Worm (Caenorhabditis elegans) whole organism, young adult: ENCODE data around the gene F38B7.3.

Experiments
- B0035.1 ChIP-seq: sonication (generic microtip); optimal IDR thresholded peaks from 2 replicates; lab custom pipeline; 2016; ENCODE audit warnings: missing genetic modification characterization, mild to moderate bottlenecking, missing compliant biosample characterization, missing genotype, missing genetic modification reagents
- B0261.1 ChIP-seq: sonication (generic microtip); optimal IDR thresholded peaks from 2 replicates; lab custom pipeline; 2016; ENCODE audit warnings: mild to moderate bottlenecking, missing genetic modification characterization, moderate library complexity, missing compliant biosample characterization
- B0336.3 ChIP-seq: fragments of 200-800 bp; sonication (Bioruptor generic); IDR thresholded peaks from 2 replicates; pipeline ENCODE4 v1.3.6; 2022; ENCODE audit warnings: missing genetic modification characterization, missing compliant biosample characterization
- C06A6.2 ChIP-seq: fragments of 200-800 bp; sonication (Bioruptor generic); conservative IDR thresholded peaks from 2 replicates; pipeline ENCODE4 v1.3.6; 2022; ENCODE audit warnings: missing genetic modification characterization, missing compliant biosample characterization
- C17E4.6 ChIP-seq: fragments of 200-800 bp; sonication (Bioruptor generic); IDR thresholded peaks from 2 replicates; pipeline ENCODE4 v1.3.6; 2022; ENCODE audit warnings: missing genetic modification reagents, missing genetic modification characterization, missing compliant biosample characterization
- F10E7.11 ChIP-seq: sonication (generic microtip); optimal IDR thresholded peaks from 2 replicates; lab custom pipeline; 2017; ENCODE audit warnings: mild to moderate bottlenecking, missing genetic modification characterization, moderate library complexity, missing compliant biosample characterization
- F49E8.2 ChIP-seq: sonication (generic microtip); optimal IDR thresholded peaks from 3 replicates; lab custom pipeline; 2017; ENCODE audit warnings: missing genetic modification characterization, mild to moderate bottlenecking, missing compliant biosample characterization, antibody characterized with exemption, moderate library complexity; ENCODE audit not compliant: insufficient read depth
- F57C9.4 ChIP-seq: sonication (generic microtip); optimal IDR thresholded peaks from 2 replicates; lab custom pipeline; 2017; ENCODE audit warnings: mild to moderate bottlenecking, missing genetic modification characterization, missing compliant biosample characterization
- T07F8.4 ChIP-seq: sonication (generic microtip); optimal IDR thresholded peaks from 2 replicates; lab custom pipeline; 2016; ENCODE audit warnings: mild to moderate bottlenecking, missing genetic modification characterization, moderate library complexity, missing compliant biosample characterization
- T26A5.8 ChIP-seq: sonication (generic microtip); optimal IDR thresholded peaks from 2 replicates; lab custom pipeline; 2016; ENCODE audit warnings: missing genetic modification characterization, missing compliant biosample characterization
- Y53F4B.3 ChIP-seq: fragments of 200-800 bp; sonication (Bioruptor generic); IDR thresholded peaks from 2 replicates; pipeline ENCODE4 v1.3.6; 2022; ENCODE audit warnings: missing genetic modification reagents, missing genetic modification characterization, missing compliant biosample characterization
- Y53G8AR.9 ChIP-seq: fragments of 200-800 bp; sonication (Bioruptor generic); conservative IDR thresholded peaks from 2 replicates; pipeline ENCODE4 v1.3.6; 2022; ENCODE audit warnings: missing genetic modification reagents, missing genetic modification characterization, missing compliant biosample characterization
- Y79H2A.3 ChIP-seq: fragments of 200-800 bp; sonication (Bioruptor generic); conservative IDR thresholded peaks from 2 replicates; pipeline ENCODE4 v1.3.6; 2022; ENCODE audit warnings: missing genetic modification reagents, missing genetic modification characterization, missing compliant biosample characterization
- Y95B8A.8 ChIP-seq: fragments of 200-800 bp; sonication (Bioruptor generic); IDR thresholded peaks from 2 replicates; pipeline ENCODE4 v1.3.6; 2022; ENCODE audit warnings: missing genetic modification reagents, missing genetic modification characterization, missing compliant biosample characterization
- ZK185.1 ChIP-seq: sonication (generic microtip); optimal IDR thresholded peaks from 2 replicates; lab custom pipeline; 2016; ENCODE audit warnings: mild to moderate bottlenecking, missing genetic modification characterization, missing compliant biosample characterization; ENCODE audit not compliant: poor library complexity, severe bottlenecking
- ama-1 ChIP-seq, 3 experiments: fragments of 150-350 bp in 1 of 3; sonication (generic microtip) in 2 of 3; optimal IDR thresholded peaks; 2 replicates each; lab custom pipeline; 2014 to 2018; ENCODE audit warnings: missing biosample characterization in 2 of 3, missing genetic modification characterization in 2 of 3, missing genetic modification reagents in 2 of 3
- aptf-2 ChIP-seq: fragments of 200-800 bp; sonication (Bioruptor generic); conservative IDR thresholded peaks from 2 replicates; pipeline ENCODE4 v1.3.6; 2022; ENCODE audit warnings: missing genetic modification reagents, missing genetic modification characterization, missing compliant biosample characterization
- atf-7 ChIP-seq: sonication (generic microtip); optimal IDR thresholded peaks from 2 replicates; lab custom pipeline; 2017; ENCODE audit warnings: mild to moderate bottlenecking, missing genetic modification characterization, missing compliant biosample characterization
- attf-6 ChIP-seq: fragments of 200-800 bp; sonication (Bioruptor generic); IDR thresholded peaks from 2 replicates; pipeline ENCODE4 v1.3.6; 2022; ENCODE audit warnings: missing genetic modification reagents, missing genetic modification characterization, missing compliant biosample characterization
- ccch-3 ChIP-seq: fragments of 200-800 bp; sonication (Bioruptor generic); optimal IDR thresholded peaks from 2 replicates; lab custom pipeline; 2018; ENCODE audit warnings: mild to moderate bottlenecking, missing genetic modification characterization, missing compliant biosample characterization
- cebp-2 ChIP-seq: fragments of 200-800 bp; sonication (Bioruptor generic); IDR thresholded peaks from 2 replicates; pipeline ENCODE4 v1.3.6; 2022; ENCODE audit warnings: missing genetic modification characterization, missing compliant biosample characterization
- dox-1 ChIP-seq: fragments of 200-800 bp; sonication (Bioruptor generic); IDR thresholded peaks from 2 replicates; pipeline ENCODE4 v1.3.6; 2022; ENCODE audit warnings: missing genetic modification reagents, missing genetic modification characterization, missing compliant biosample characterization
- dpl-1 ChIP-seq: fragments of 150-350 bp; optimal IDR thresholded peaks from 2 replicates; lab custom pipeline; 2014; ENCODE audit warnings: missing biosample characterization, missing genetic modification reagents, missing genetic modification characterization
- ekl-4 ChIP-seq: fragments of 200-800 bp; sonication (Bioruptor generic); IDR thresholded peaks from 2 replicates; pipeline ENCODE4 v1.3.6; 2022; ENCODE audit warnings: missing genetic modification reagents, missing genetic modification characterization, missing compliant biosample characterization
- fkh-3 ChIP-seq: sonication (generic microtip); optimal IDR thresholded peaks from 2 replicates; lab custom pipeline; 2016; ENCODE audit warnings: mild to moderate bottlenecking, missing genetic modification characterization, missing compliant biosample characterization
- hmg-1.2 ChIP-seq: fragments of 200-800 bp; sonication (Bioruptor generic); IDR thresholded peaks from 2 replicates; pipeline ENCODE4 v1.3.6; 2022; ENCODE audit warnings: missing genetic modification reagents, missing genetic modification characterization, missing compliant biosample characterization
- lin-35 ChIP-seq, 3 experiments: fragments of 150-350 bp in 2 of 3; sonication (generic microtip) in 1 of 3; optimal IDR thresholded peaks; 2 replicates each; lab custom pipeline; 2014 to 2018; ENCODE audit warnings: missing biosample characterization in 3 of 3, missing genetic modification characterization in 3 of 3, missing genetic modification reagents in 3 of 3
- lir-1 ChIP-seq: fragments of 200-800 bp; sonication (Bioruptor generic); conservative IDR thresholded peaks from 2 replicates; pipeline ENCODE4 v1.3.6; 2022; ENCODE audit warnings: missing genetic modification reagents, missing genetic modification characterization, missing compliant biosample characterization
- mxl-1 ChIP-seq: sonication (generic microtip); optimal IDR thresholded peaks from 2 replicates; lab custom pipeline; 2016; ENCODE audit warnings: missing genetic modification characterization, missing compliant biosample characterization
- nhr-120 ChIP-seq: fragments of 200-800 bp; sonication (Bioruptor generic); IDR thresholded peaks from 2 replicates; pipeline ENCODE4 v1.3.6; 2022; ENCODE audit warnings: missing genetic modification characterization, missing compliant biosample characterization
- nhr-80 ChIP-seq: sonication (generic microtip); optimal IDR thresholded peaks from 2 replicates; lab custom pipeline; 2016; ENCODE audit warnings: missing genetic modification characterization, missing compliant biosample characterization
- nhr-90 ChIP-seq: sonication (generic microtip); optimal IDR thresholded peaks from 2 replicates; lab custom pipeline; 2016; ENCODE audit warnings: missing genotype, mild to moderate bottlenecking, missing genetic modification characterization, missing compliant biosample characterization
- pbrm-1 ChIP-seq: fragments of 200-800 bp; sonication (Bioruptor generic); IDR thresholded peaks from 2 replicates; pipeline ENCODE4 v1.3.6; 2022; ENCODE audit warnings: missing genetic modification reagents, missing genetic modification characterization, missing compliant biosample characterization
- rcor-1 ChIP-seq: fragments of 200-800 bp; sonication (Bioruptor generic); IDR thresholded peaks from 2 replicates; pipeline ENCODE4 v1.3.6; 2022; ENCODE audit warnings: missing genetic modification reagents, missing genetic modification characterization, missing compliant biosample characterization
- repo-1 ChIP-seq: sonication (generic microtip); optimal IDR thresholded peaks from 2 replicates; lab custom pipeline; 2017; ENCODE audit warnings: mild to moderate bottlenecking, missing genetic modification characterization, missing compliant biosample characterization
- snpc-1.3 ChIP-seq: sonication (generic microtip); optimal IDR thresholded peaks from 2 replicates; lab custom pipeline; 2017; ENCODE audit warnings: missing genetic modification characterization, mild to moderate bottlenecking, missing compliant biosample characterization, antibody characterized with exemption, moderate library complexity, missing genotype, missing genetic modification reagents; ENCODE audit not compliant: insufficient read depth
- snpc-4 ChIP-seq, 5 experiments: fragments of 150-350 bp in 1 of 5; sonication (generic microtip) in 4 of 5; optimal IDR thresholded peaks; 2 replicates each; lab custom pipeline; 2014 to 2018; ENCODE audit warnings: missing genetic modification characterization in 5 of 5, missing biosample characterization in 3 of 5, antibody characterized with exemption in 2 of 5, mild to moderate bottlenecking in 2 of 5, missing compliant biosample characterization in 2 of 5, missing genotype in 2 of 5, moderate library complexity in 2 of 5, missing genetic modification reagents in 1 of 5
- tlf-1 ChIP-seq: fragments of 200-800 bp; sonication (Bioruptor generic); optimal IDR thresholded peaks from 2 replicates; lab custom pipeline; 2018; ENCODE audit warnings: mild to moderate bottlenecking, missing genetic modification characterization, missing compliant biosample characterization
- unc-62 ChIP-seq: fragments of 150-350 bp; optimal IDR thresholded peaks from 2 replicates; lab custom pipeline; 2014; ENCODE audit warnings: missing biosample characterization, missing genetic modification reagents, missing genetic modification characterization
- zfh-2 ChIP-seq: fragments of 200-800 bp; sonication (Bioruptor generic); conservative IDR thresholded peaks from 2 replicates; pipeline ENCODE4 v1.3.6; 2022; ENCODE audit warnings: missing genetic modification reagents, missing genetic modification characterization, missing compliant biosample characterization
- ztf-26 ChIP-seq: sonication (generic microtip); optimal IDR thresholded peaks from 2 replicates; lab custom pipeline; 2017; ENCODE audit warnings: missing genetic modification characterization, missing compliant biosample characterization
- ztf-6 ChIP-seq: fragments of 200-800 bp; sonication (Bioruptor generic); IDR thresholded peaks from 2 replicates; pipeline ENCODE4 v1.3.6; 2022; ENCODE audit warnings: missing genetic modification reagents, missing genetic modification characterization, missing compliant biosample characterization

The F38B7.3 gene

DNA sequence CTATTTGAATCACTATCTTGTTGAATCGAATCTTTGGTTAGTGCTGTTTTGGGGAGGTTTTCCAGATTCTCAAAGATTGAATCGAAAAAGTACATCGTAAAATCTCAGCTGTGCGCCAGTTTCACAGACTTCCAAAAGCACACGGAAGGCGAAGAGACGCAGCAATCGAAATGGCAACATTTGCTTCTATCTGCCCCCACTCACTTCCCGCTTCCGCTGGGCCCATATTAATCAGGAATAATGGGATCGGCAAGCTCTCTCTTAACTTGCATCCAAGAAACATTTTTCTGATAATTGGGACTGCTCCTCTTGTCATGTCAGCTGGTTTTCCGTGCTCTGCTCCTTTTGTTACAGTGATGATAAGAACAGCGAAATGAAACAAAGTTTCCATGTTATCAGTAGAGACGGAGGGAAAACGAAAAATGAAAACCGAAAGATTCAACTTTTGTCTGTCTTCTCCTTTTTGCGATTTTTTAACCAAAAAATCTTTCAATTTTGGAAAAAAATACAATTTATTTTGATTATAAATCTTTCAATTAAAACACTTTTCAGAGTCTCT is 13.3 kb upstream of the F38B7.3 start:
- no peak for TF ChIP-seq lir-1 (GFP tag; lab: Robert Waterston, UW)
- peak; percentile 86 for TF ChIP-seq nhr-80 (tag; lab: Kevin White, UChicago)
- 0 out of 2 replicates have a peak, but pooled peaks have one; percentile 22 for TF ChIP-seq zfh-2 (GFP tag; lab: Robert Waterston, UW)
- TF ChIP-seq snpc-4 (GFP tag; optimal IDR thresholded peaks at IDR 0.05; lab: Kevin White, UChicago): no peak
- TF ChIP-seq snpc-4 (tag; optimal IDR thresholded peaks at IDR 0.05; lab: Kevin White, UChicago): peak in 1 of 4 experiments; percentile 33
- TF ChIP-seq ekl-4: no peak
- peak; percentile 33; the same call in 1 of the 2 replicates for TF ChIP-seq dox-1 (GFP tag; lab: Robert Waterston, UW)
- TF ChIP-seq F49E8.2: no peak
- TF ChIP-seq Y53G8AR.9 (GFP tag; lab: Robert Waterston, UW): peak; percentile 55
- TF ChIP-seq B0336.3 (GFP tag; lab: Robert Waterston, UW): peak; percentile 9; the same call in 1 of the 2 replicates
- TF ChIP-seq ztf-26 (tag; lab: Kevin White, UChicago): peak; percentile 47
- TF ChIP-seq ZK185.1 (tag; lab: Kevin White, UChicago): no peak
- no peak for TF ChIP-seq nhr-120
- no peak for TF ChIP-seq T26A5.8
- TF ChIP-seq hmg-1.2 (GFP tag; lab: Robert Waterston, UW): peak; percentile 16; the same call in 1 of the 2 replicates
- peak in 1 of 3 experiments; percentile 47 for TF ChIP-seq lin-35 (GFP tag; optimal IDR thresholded peaks at IDR 0.05; lab: Kevin White, UChicago)
- TF ChIP-seq Y53F4B.3 (GFP tag; lab: Robert Waterston, UW): no peak
- no peak for TF ChIP-seq aptf-2 (GFP tag; lab: Robert Waterston, UW)

DNA sequence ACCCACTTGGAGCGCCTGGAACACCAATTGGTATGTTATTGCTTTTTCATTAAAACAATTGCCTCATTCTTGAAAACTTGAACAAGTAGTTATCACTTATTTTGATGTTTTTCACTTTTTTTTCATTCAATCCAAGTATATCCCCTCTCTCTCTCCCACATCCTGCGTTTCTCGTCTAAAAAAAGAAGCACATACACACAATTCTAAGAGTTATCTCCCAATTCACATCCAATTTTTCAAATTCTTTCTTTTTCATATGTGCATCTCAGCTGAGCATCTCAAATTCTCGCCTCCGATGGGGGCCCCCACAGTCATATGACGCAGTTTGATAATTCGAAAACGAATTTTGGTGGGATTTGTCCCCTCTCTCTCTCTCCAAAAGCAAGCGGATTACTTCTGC is 12.2 kb upstream of the F38B7.3 start:
- TF ChIP-seq dpl-1 (GFP tag; lab: Kevin White, UChicago) (no peak), B0261.1 (no peak), C17E4.6 (GFP tag; lab: Robert Waterston, UW) (no peak), atf-7 (tag; lab: Kevin White, UChicago) (no peak), tlf-1 (GFP tag; lab: Kevin White, UChicago) (no peak), dox-1 (GFP tag; lab: Robert Waterston, UW) (no peak), F49E8.2 (no peak), Y79H2A.3 (no peak), nhr-90 (tag; lab: Kevin White, UChicago) (no peak), ccch-3 (no peak), attf-6 (no peak), snpc-1.3 (tag; lab: Kevin White, UChicago) (no peak), ama-1 (optimal IDR thresholded peaks at IDR 0.05; lab: Kevin White, UChicago) (no peak), ama-1 (GFP tag; optimal IDR thresholded peaks at IDR 0.05; lab: Kevin White, UChicago) (no peak), pbrm-1 (no peak), B0035.1 (tag; lab: Kevin White, UChicago) (no peak), cebp-2 (GFP tag; lab: Robert Waterston, UW) (no peak), rcor-1 (GFP tag; lab: Robert Waterston, UW) (no peak), C06A6.2 (GFP tag; lab: Robert Waterston, UW) (no peak)

DNA sequence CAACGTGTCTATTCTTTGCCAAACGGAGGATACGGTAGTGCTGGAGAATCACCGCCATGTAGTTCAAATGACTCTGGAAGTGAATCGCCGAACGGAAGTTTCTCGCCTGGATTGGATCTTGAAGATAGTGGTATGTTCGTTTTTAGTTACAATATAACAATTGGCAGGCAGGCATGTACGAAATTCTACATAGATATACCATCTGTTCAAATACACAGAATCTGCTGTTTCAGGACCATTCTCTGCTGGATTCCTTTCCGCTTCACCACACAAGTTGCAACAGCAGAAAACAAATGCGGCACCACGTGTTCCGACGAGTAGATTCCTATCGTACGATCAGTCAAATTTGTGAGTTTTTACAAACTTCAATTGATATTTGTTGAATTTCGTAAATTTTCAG is 9.4 kb upstream of the F38B7.3 start:
- TF ChIP-seq repo-1 (no peak), ztf-26 (tag; lab: Kevin White, UChicago) (no peak), F10E7.11 (tag; lab: Kevin White, UChicago) (no peak), ztf-6 (GFP tag; lab: Robert Waterston, UW) (no peak), mxl-1 (tag; lab: Kevin White, UChicago) (no peak), F57C9.4 (tag; lab: Kevin White, UChicago) (no peak), T07F8.4 (tag; lab: Kevin White, UChicago) (no peak), Y95B8A.8 (GFP tag; lab: Robert Waterston, UW) (no peak), unc-62 (GFP tag; lab: Kevin White, UChicago) (no peak), B0035.1 (tag; lab: Kevin White, UChicago) (no peak), fkh-3 (tag; lab: Kevin White, UChicago) (no peak), ama-1 (optimal IDR thresholded peaks at IDR 0.05; lab: Kevin White, UChicago) (no peak), ama-1 (GFP tag; optimal IDR thresholded peaks at IDR 0.05; lab: Kevin White, UChicago) (no peak)
- TF ChIP-seq, all 124 proteins: peak for 0
